Worm (Caenorhabditis elegans): ENCODE results near the gene alh-12.

alh-12 gene

ce11 chrIII:7463438-7464008, 9.6 kb downstream of the alh-12 start, which contains the start of gene H14A12.3:
Gene H14A12.3, plus strand, starts transcription at chrIII:7463797.
- TF ChIP-seq C34F6.9 (tag; optimal IDR thresholded peaks at IDR 0.05) (peak; percentile 54), snpc-4 (tag; optimal IDR thresholded peaks at IDR 0.05) (no peak), unc-55 (GFP tag; optimal IDR thresholded peaks at IDR 0.05) (peak; percentile 19), lsy-2 (tag; optimal IDR thresholded peaks at IDR 0.05) (peak in 1 of 2 experiments; percentile 41), F13H6.1 (tag; optimal IDR thresholded peaks at IDR 0.05) (no peak)

ce11 chrIII:7465347-7465746, 11.5 kb downstream of the alh-12 start, which contains the start of gene fum-1:
Gene fum-1, plus strand, starts transcription at chrIII:7465605.
- peak; percentile 7 for TF ChIP-seq blmp-1 (tag; optimal IDR thresholded peaks at IDR 0.05; ENCODE audit: insufficient read depth)
- TF ChIP-seq alr-1 (tag; optimal IDR thresholded peaks at IDR 0.05): no peak
- peak; percentile 64 for TF ChIP-seq C34F6.9 (tag; optimal IDR thresholded peaks at IDR 0.05)
- peak; percentile 63 for TF ChIP-seq nhr-129 (tag; optimal IDR thresholded peaks at IDR 0.05)
- no peak for TF ChIP-seq nhr-12 (tag; optimal IDR thresholded peaks at IDR 0.05)
- no peak for TF ChIP-seq skn-1 (tag; optimal IDR thresholded peaks at IDR 0.05)
- TF ChIP-seq nhr-11 (tag; optimal IDR thresholded peaks at IDR 0.05): no peak
- no peak for TF ChIP-seq lin-39 (tag; optimal IDR thresholded peaks at IDR 0.05)
- TF ChIP-seq F13H6.1 (tag; optimal IDR thresholded peaks at IDR 0.05): peak; percentile 34
- TF ChIP-seq nhr-237 (tag; optimal IDR thresholded peaks at IDR 0.05): no peak
- TF ChIP-seq ama-1 (optimal IDR thresholded peaks at IDR 0.05): peak; percentile 41
- TF ChIP-seq zag-1 (tag; optimal IDR thresholded peaks at IDR 0.05): no peak
- no peak for TF ChIP-seq aly-2 (tag; optimal IDR thresholded peaks at IDR 0.05)
- TF ChIP-seq mdl-1 (tag; optimal IDR thresholded peaks at IDR 0.05): peak in 1 of 2 experiments; percentile 63
- TF ChIP-seq sma-3 (GFP tag; optimal IDR thresholded peaks at IDR 0.05): peak; percentile 56
- TF ChIP-seq ztf-11 (tag; optimal IDR thresholded peaks at IDR 0.05): no peak
- TF ChIP-seq peb-1 (tag; optimal IDR thresholded peaks at IDR 0.05): no peak
- no peak for TF ChIP-seq ceh-82 (tag; optimal IDR thresholded peaks at IDR 0.05)
- no peak for TF ChIP-seq dmd-4 (tag; optimal IDR thresholded peaks at IDR 0.05)
- peak; percentile 70 for TF ChIP-seq crh-2 (tag; optimal IDR thresholded peaks at IDR 0.05)
- TF ChIP-seq fos-1 (tag; optimal IDR thresholded peaks at IDR 0.05): peak; percentile 54
- no peak for TF ChIP-seq mab-5 (tag; optimal IDR thresholded peaks at IDR 0.05)
- TF ChIP-seq unc-62 (GFP tag; optimal IDR thresholded peaks at IDR 0.05): no peak
- TF ChIP-seq nhr-6 (tag; optimal IDR thresholded peaks at IDR 0.05): peak; percentile 44
- TF ChIP-seq snpc-4 (tag; optimal IDR thresholded peaks at IDR 0.05): peak; percentile 12
- no peak for TF ChIP-seq ceh-16 (tag; optimal IDR thresholded peaks at IDR 0.05)
- peak in 1 of 2 experiments; percentile 69 for TF ChIP-seq lsy-2 (tag; optimal IDR thresholded peaks at IDR 0.05)
- TF ChIP-seq ztf-1 (GFP tag; conservative IDR thresholded peaks at IDR 0.05): no peak
- TF ChIP-seq sma-9 (GFP tag; optimal IDR thresholded peaks at IDR 0.05): peak; percentile 79
- no peak for TF ChIP-seq sma-9 (tag; optimal IDR thresholded peaks at IDR 0.05)
- TF ChIP-seq lin-11 (tag; optimal IDR thresholded peaks at IDR 0.05): peak; percentile 2
- peak; percentile 28 for TF ChIP-seq unc-55 (GFP tag; optimal IDR thresholded peaks at IDR 0.05)
- no peak for TF ChIP-seq elt-1 (tag; optimal IDR thresholded peaks at IDR 0.05)
- TF ChIP-seq nhr-23 (tag; optimal IDR thresholded peaks at IDR 0.05): no peak
- TF ChIP-seq unc-39 (tag; optimal IDR thresholded peaks at IDR 0.05): no peak
- TF ChIP-seq nhr-10 (tag; optimal IDR thresholded peaks at IDR 0.05): no peak
- peak; percentile 59 for TF ChIP-seq gmeb-1 (tag; optimal IDR thresholded peaks at IDR 0.05)
- TF ChIP-seq elt-3 (tag; optimal IDR thresholded peaks at IDR 0.05): no peak
- TF ChIP-seq nhr-25 (tag; optimal IDR thresholded peaks at IDR 0.05): peak; percentile 79
- no peak for TF ChIP-seq sem-4 (tag; optimal IDR thresholded peaks at IDR 0.05)
- no peak for TF ChIP-seq Y55F3AM.14 (GFP tag; optimal IDR thresholded peaks at IDR 0.05)
- no peak for TF ChIP-seq mbf-1 (tag; optimal IDR thresholded peaks at IDR 0.05)
- TF ChIP-seq ZK546.5 (tag; optimal IDR thresholded peaks at IDR 0.05): no peak
- TF ChIP-seq R02D3.7 (tag; optimal IDR thresholded peaks at IDR 0.05): no peak
- TF ChIP-seq lin-13 (GFP tag; optimal IDR thresholded peaks at IDR 0.05): peak; percentile 39
- peak; percentile 41 for TF ChIP-seq ztf-4 (tag; optimal IDR thresholded peaks at IDR 0.05)
- TF ChIP-seq nhr-21 (tag; optimal IDR thresholded peaks at IDR 0.05): peak; percentile 22
- no peak for TF ChIP-seq nhr-77 (tag; optimal IDR thresholded peaks at IDR 0.05)
- TF ChIP-seq egl-27 (tag; optimal IDR thresholded peaks at IDR 0.05): no peak
